Worm (Caenorhabditis elegans) whole organism, mixed stage, embryonic: ENCODE results near the gene nhr-152.
"Not testable (repeated sequence)": the region's sequence is repeated elsewhere in the genome, so short reads cannot be mapped to it uniquely, and the experiment has no call there.

ENCODE experiments used
- M03D4.4 ChIP-seq: sonication (generic microtip); optimal IDR thresholded peaks from 2 replicates; lab custom pipeline; 2017; ENCODE audit warnings: mild to moderate bottlenecking, missing genetic modification characterization, missing compliant biosample characterization
- bed-3 ChIP-seq: fragments of 200-800 bp; sonication (Bioruptor generic); optimal IDR thresholded peaks from 3 replicates; lab custom pipeline; 2018; ENCODE audit warnings: mild to moderate bottlenecking, missing genetic modification characterization, moderate library complexity, missing compliant biosample characterization
- blmp-1 ChIP-seq: fragments of 150-350 bp; optimal IDR thresholded peaks from 2 replicates; lab custom pipeline; 2014; ENCODE audit warnings: missing biosample characterization, missing genetic modification characterization
- ceh-43 ChIP-seq: fragments of 200-800 bp; sonication (Bioruptor generic); optimal IDR thresholded peaks from 2 replicates; lab custom pipeline; 2018; ENCODE audit warnings: mild to moderate bottlenecking, missing genetic modification characterization, moderate library complexity, missing compliant biosample characterization
- ceh-83 ChIP-seq: fragments of 200-800 bp; sonication (Bioruptor generic); optimal IDR thresholded peaks from 2 replicates; lab custom pipeline; 2018; ENCODE audit warnings: mild to moderate bottlenecking, missing genetic modification characterization, missing compliant biosample characterization
- ces-1 ChIP-seq: fragments of 150-350 bp; optimal IDR thresholded peaks from 2 replicates; lab custom pipeline; 2014; ENCODE audit warnings: missing biosample characterization, missing genetic modification reagents, missing genetic modification characterization
- cnd-1 ChIP-seq: fragments of 200-800 bp; sonication (Bioruptor generic); optimal IDR thresholded peaks from 2 replicates; lab custom pipeline; 2018; ENCODE audit warnings: mild to moderate bottlenecking, missing genetic modification characterization, missing compliant biosample characterization
- drap-1 ChIP-seq: fragments of 200-800 bp; sonication (Bioruptor generic); optimal IDR thresholded peaks from 3 replicates; lab custom pipeline; 2018; ENCODE audit warnings: mild to moderate bottlenecking, missing genetic modification characterization, missing compliant biosample characterization
- elt-3 ChIP-seq: fragments of 150-350 bp; optimal IDR thresholded peaks from 2 replicates; lab custom pipeline; 2014; ENCODE audit warnings: missing biosample characterization, missing genetic modification characterization
- ham-2 ChIP-seq: fragments of 200-800 bp; sonication (Bioruptor generic); optimal IDR thresholded peaks from 2 replicates; lab custom pipeline; 2018; ENCODE audit warnings: mild to moderate bottlenecking, missing genetic modification characterization, missing compliant biosample characterization
- hlh-1 ChIP-seq: fragments of 150-350 bp; optimal IDR thresholded peaks from 2 replicates; lab custom pipeline; 2014; ENCODE audit warnings: missing biosample characterization, missing genetic modification reagents, missing genetic modification characterization
- lin-13 ChIP-seq: fragments of 150-350 bp; optimal IDR thresholded peaks from 2 replicates; lab custom pipeline; 2014; ENCODE audit warnings: missing biosample characterization, missing genetic modification characterization
- lin-32 ChIP-seq: fragments of 200-800 bp; sonication (Bioruptor generic); optimal IDR thresholded peaks from 2 replicates; lab custom pipeline; 2018; ENCODE audit warnings: mild to moderate bottlenecking, missing genetic modification characterization, missing compliant biosample characterization
- lsy-2 ChIP-seq: fragments of 150-350 bp; optimal IDR thresholded peaks from 2 replicates; lab custom pipeline; 2014; ENCODE audit warnings: missing biosample characterization, missing genetic modification characterization
- mab-5 ChIP-seq: fragments of 150-350 bp; optimal IDR thresholded peaks from 2 replicates; lab custom pipeline; 2014; ENCODE audit warnings: missing biosample characterization, missing genetic modification characterization
- mep-1 ChIP-seq: fragments of 150-350 bp; optimal IDR thresholded peaks from 2 replicates; lab custom pipeline; 2017; ENCODE audit warnings: missing biosample characterization, missing genetic modification reagents, missing genetic modification characterization, inconsistent platforms
- nhr-12 ChIP-seq: fragments of 150-350 bp; optimal IDR thresholded peaks from 2 replicates; lab custom pipeline; 2014; ENCODE audit warnings: missing biosample characterization, missing genetic modification characterization
- nhr-2 ChIP-seq: fragments of 150-350 bp; optimal IDR thresholded peaks from 2 replicates; lab custom pipeline; 2014; ENCODE audit warnings: missing biosample characterization, missing genetic modification characterization
- nhr-28 ChIP-seq: fragments of 150-350 bp; optimal IDR thresholded peaks from 2 replicates; lab custom pipeline; 2014; ENCODE audit warnings: missing biosample characterization, missing genetic modification characterization
- nhr-76 ChIP-seq: sonication (generic microtip); optimal IDR thresholded peaks from 2 replicates; lab custom pipeline; 2017; ENCODE audit warnings: missing biosample characterization, missing genetic modification characterization
- pha-4 ChIP-seq: fragments of 150-350 bp; optimal IDR thresholded peaks from 2 replicates; lab custom pipeline; 2018; ENCODE audit warnings: missing biosample characterization, missing genetic modification reagents, missing genetic modification characterization
- sem-2 ChIP-seq: fragments of 200-800 bp; sonication (Bioruptor generic); optimal IDR thresholded peaks from 2 replicates; lab custom pipeline; 2018; ENCODE audit warnings: mild to moderate bottlenecking, missing genetic modification characterization, missing compliant biosample characterization
- snpc-4 ChIP-seq: fragments of 150-350 bp; optimal IDR thresholded peaks from 2 replicates; lab custom pipeline; 2014; ENCODE audit warnings: missing biosample characterization, missing genetic modification characterization
- sptf-1 ChIP-seq: sonication (generic microtip); optimal IDR thresholded peaks from 2 replicates; lab custom pipeline; 2017; ENCODE audit warnings: mild to moderate bottlenecking, missing genetic modification characterization, moderate library complexity, missing compliant biosample characterization
- tbx-8 ChIP-seq: fragments of 200-800 bp; sonication (Bioruptor generic); optimal IDR thresholded peaks from 2 replicates; lab custom pipeline; 2018; ENCODE audit warnings: mild to moderate bottlenecking, missing genetic modification characterization, moderate library complexity, missing compliant biosample characterization
- unc-120 ChIP-seq: sonication (generic microtip); optimal IDR thresholded peaks from 2 replicates; lab custom pipeline; 2017; ENCODE audit warnings: missing genetic modification characterization, missing compliant biosample characterization; ENCODE audit not compliant: poor library complexity, severe bottlenecking
- zip-8 ChIP-seq: fragments of 150-350 bp; optimal IDR thresholded peaks from 2 replicates; lab custom pipeline; 2014; ENCODE audit warnings: missing biosample characterization, missing genetic modification characterization
- ztf-11 ChIP-seq: fragments of 150-350 bp; optimal IDR thresholded peaks from 2 replicates; lab custom pipeline; 2014; ENCODE audit warnings: missing biosample characterization, missing genetic modification characterization

Gene nhr-152

DNA sequence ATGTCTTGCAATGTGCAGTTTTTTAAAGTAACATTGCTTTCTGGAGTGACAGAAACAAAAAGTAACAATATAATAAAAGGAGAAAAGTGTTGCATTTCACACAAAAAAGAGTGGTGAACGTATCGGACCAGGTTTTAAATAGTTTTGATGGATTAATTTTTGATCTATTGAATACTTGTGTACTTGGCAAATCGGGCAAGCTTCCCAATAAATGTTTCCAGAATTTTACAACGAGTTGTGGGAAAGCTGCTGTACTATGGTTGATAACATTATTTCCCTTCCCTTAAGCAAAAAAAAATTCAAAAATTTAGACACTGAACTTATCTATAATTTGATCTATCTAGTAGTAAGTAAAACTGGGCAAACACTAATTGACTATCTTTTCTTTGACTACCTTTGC, 7.2 kb downstream of the nhr-152 start, which contains the start of gene C12D5.10:
Gene C12D5.10, minus strand, starts transcription at position 101 of the 400 bp plus-strand sequence.
- TF ChIP-seq snpc-4 (tag; lab: Kevin White, UChicago), result no peak
- TF ChIP-seq lsy-2 (tag; lab: Kevin White, UChicago), result no peak
- TF ChIP-seq zip-8, result no peak
- TF ChIP-seq nhr-2, result no peak
- TF ChIP-seq hlh-1, result no peak
- no peak for TF ChIP-seq pha-4 (tag; lab: Kevin White, UChicago)
- TF ChIP-seq sem-2 (GFP tag; lab: Kevin White, UChicago), result no peak
- TF ChIP-seq ztf-11 (tag; lab: Kevin White, UChicago), result no peak

DNA sequence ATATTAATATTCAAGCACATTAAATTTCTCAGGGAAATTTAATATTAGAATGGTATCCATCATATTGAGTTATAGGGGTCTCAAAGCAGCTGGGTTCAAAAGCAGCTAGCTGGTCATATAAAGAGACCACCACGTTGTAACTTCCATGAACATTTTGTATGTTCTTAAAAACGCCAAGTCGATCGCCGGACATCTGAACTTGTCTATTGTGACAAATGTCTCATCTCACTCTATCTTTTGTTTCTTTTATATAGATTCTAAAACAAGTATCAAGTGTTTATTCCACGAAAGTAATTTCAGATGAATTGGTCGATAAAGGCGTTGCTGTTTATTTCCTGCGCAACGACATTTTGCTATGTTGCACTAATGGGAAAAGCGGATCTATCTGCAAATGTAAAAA, 10.7 kb downstream of the nhr-152 start, which contains the start of gene ZK105.3:
Gene ZK105.3, plus strand, starts transcription at position 301 of the 400 bp plus-strand sequence.
- TF ChIP-seq unc-120 (tag; lab: Kevin White, UChicago) (no peak), bed-3 (GFP tag; lab: Kevin White, UChicago) (no peak), nhr-12 (tag; lab: Kevin White, UChicago) (no peak), ceh-83 (GFP tag; lab: Kevin White, UChicago) (no peak), mep-1 (tag; lab: Kevin White, UChicago) (no peak), ceh-43 (GFP tag; lab: Kevin White, UChicago) (no peak), ham-2 (GFP tag; lab: Kevin White, UChicago) (no peak), lin-32 (GFP tag; lab: Kevin White, UChicago) (no peak), tbx-8 (GFP tag; lab: Kevin White, UChicago) (no peak)

DNA sequence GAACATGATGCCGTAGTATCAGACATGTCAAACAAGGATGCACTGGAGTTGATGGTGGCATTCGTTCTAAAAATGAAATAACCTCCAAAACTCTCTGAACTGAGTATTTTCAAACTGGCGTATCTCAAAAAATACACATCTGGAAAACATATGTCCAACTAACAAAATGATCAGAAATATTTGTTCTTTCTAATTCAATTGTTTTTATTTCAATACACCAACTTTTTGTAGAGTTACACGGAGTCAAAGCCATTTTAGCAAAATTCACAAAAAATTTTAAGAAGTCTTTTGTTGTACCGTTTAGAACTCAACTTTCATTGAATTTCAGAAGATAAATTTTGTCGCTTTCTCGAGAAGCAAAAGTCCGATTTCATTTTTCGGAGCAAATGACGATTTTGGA, 17.4 kb downstream of the nhr-152 start, which contains the start of gene srsx-40:
Gene srsx-40, minus strand, starts transcription at position 101 of the 400 bp plus-strand sequence.
- TF ChIP-seq lin-13; ceh-43 (GFP tag; lab: Kevin White, UChicago); ztf-11 (tag; lab: Kevin White, UChicago): not testable (repeated sequence)

DNA sequence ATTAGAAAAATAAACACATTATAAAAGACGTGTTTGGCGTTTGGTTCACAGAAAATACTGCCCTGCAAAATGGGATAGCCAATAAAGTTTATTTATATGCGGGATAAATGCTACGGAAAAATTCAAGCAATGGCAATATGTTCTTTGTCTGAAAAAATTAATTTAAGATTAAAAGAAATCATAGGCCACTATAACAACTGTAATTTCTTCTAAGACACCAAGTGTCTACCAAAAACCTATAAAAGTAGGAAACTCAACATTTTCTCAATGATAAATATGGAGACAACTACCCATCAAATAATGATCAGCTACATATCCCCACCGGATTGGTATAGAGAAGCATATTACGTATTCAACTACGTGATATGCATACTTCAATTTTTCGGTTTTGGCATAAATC, 19.2 kb downstream of the nhr-152 start, which contains the start of gene srw-3:
Gene srw-3, plus strand, starts transcription at position 301 of the 400 bp plus-strand sequence.
- TF ChIP-seq bed-3 (GFP tag; lab: Kevin White, UChicago) (no peak), nhr-2 (no peak), ceh-43 (GFP tag; lab: Kevin White, UChicago) (no peak), blmp-1 (tag; lab: Kevin White, UChicago) (no peak), unc-120 (tag; lab: Kevin White, UChicago) (no peak), lin-13 (no peak), nhr-76 (tag; lab: Kevin White, UChicago) (no peak), tbx-8 (GFP tag; lab: Kevin White, UChicago) (no peak), mab-5 (tag; lab: Kevin White, UChicago) (no peak), hlh-1 (no peak), ham-2 (GFP tag; lab: Kevin White, UChicago) (no peak), nhr-28 (tag; lab: Kevin White, UChicago) (no peak), drap-1 (GFP tag; lab: Kevin White, UChicago) (no peak), zip-8 (no peak), nhr-12 (tag; lab: Kevin White, UChicago) (no peak), M03D4.4 (tag; lab: Kevin White, UChicago) (no peak), mep-1 (tag; lab: Kevin White, UChicago) (no peak), ztf-11 (tag; lab: Kevin White, UChicago) (no peak), ces-1 (GFP tag; lab: Kevin White, UChicago) (no peak), ceh-83 (GFP tag; lab: Kevin White, UChicago) (no peak)
- TF ChIP-seq, all 35 proteins: peak for 0

DNA sequence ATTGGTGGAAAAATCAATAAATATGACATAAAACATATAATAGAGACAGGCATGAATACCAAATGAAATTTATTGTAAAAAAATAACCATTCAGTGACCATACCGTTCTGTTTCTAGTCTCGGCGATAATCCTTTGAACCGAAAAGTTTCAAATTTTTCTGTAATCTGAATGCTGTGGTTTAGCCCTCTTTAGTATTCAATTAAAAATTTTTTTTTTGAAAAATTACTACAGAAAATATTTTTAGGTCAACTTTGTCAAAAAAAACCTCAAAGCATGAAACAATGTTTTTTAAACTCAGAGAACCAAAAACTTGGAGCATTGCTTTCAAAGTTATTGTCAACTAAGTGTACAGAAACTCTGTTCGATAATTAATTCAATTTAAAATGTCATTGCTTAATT, 22.4 kb downstream of the nhr-152 start, which contains the start of gene ZK105.11:
Gene ZK105.11, minus strand, starts transcription at position 101 of the 400 bp plus-strand sequence.
- TF ChIP-seq cnd-1 (tag; lab: Kevin White, UChicago) (no peak), hlh-1 (no peak), nhr-76 (tag; lab: Kevin White, UChicago) (no peak), snpc-4 (tag; lab: Kevin White, UChicago) (no peak), pha-4 (tag; lab: Kevin White, UChicago) (no peak), tbx-8 (GFP tag; lab: Kevin White, UChicago) (no peak), zip-8 (no peak), lsy-2 (tag; lab: Kevin White, UChicago) (no peak), elt-3 (no peak), sptf-1 (tag; lab: Kevin White, UChicago) (no peak)
